Worm (Caenorhabditis elegans) whole organism, mixed stage, embryonic: ENCODE measurements around the gene C16B8.2.

Experiments
- ces-1 ChIP-seq: fragments of 150-350 bp; optimal IDR thresholded peaks from 2 replicates; lab custom pipeline; 2014; ENCODE audit warnings: missing biosample characterization, missing genetic modification reagents, missing genetic modification characterization
- elt-1 ChIP-seq: sonication (generic microtip); optimal IDR thresholded peaks from 2 replicates; lab custom pipeline; 2017; ENCODE audit warnings: missing genetic modification characterization, mild to moderate bottlenecking, missing compliant biosample characterization, antibody characterized with exemption, moderate library complexity, borderline replicate concordance; ENCODE audit not compliant: insufficient read depth
- nhr-28 ChIP-seq: fragments of 150-350 bp; optimal IDR thresholded peaks from 2 replicates; lab custom pipeline; 2014; ENCODE audit warnings: missing biosample characterization, missing genetic modification characterization
- nhr-76 ChIP-seq: sonication (generic microtip); optimal IDR thresholded peaks from 2 replicates; lab custom pipeline; 2017; ENCODE audit warnings: missing biosample characterization, missing genetic modification characterization
- ztf-11 ChIP-seq: fragments of 150-350 bp; optimal IDR thresholded peaks from 2 replicates; lab custom pipeline; 2014; ENCODE audit warnings: missing biosample characterization, missing genetic modification characterization

DNA sequence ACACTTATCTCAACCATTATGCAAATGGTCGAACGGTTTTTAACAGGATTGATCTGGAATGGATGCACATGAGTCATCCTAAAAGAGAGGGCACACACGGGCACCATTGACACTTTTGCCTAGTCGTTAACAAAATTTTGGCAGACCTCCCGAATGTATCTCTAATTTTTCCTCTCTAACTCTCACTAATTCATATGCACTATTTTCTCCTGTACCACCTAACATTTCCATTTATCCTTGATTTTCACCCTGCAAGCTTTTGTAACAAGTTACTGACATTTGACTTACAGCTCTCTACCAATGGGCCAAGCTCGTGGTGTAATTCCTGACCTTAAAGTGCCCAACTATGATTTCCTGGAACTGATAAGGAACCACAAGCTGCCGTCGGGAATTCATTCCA is 49.2 kb downstream of the C16B8.2 start, which contains the start of gene T22B2.3:
- TF ChIP-seq elt-1 (tag; lab: Kevin White, UChicago) (no peak), ztf-11 (tag; lab: Kevin White, UChicago) (no peak), nhr-76 (no peak), ces-1 (GFP tag; lab: Kevin White, UChicago) (no peak), nhr-28 (tag; lab: Kevin White, UChicago) (no peak)
